Worm (Caenorhabditis elegans): ENCODE data around the gene gpa-12.

Gene gpa-12

DNA sequence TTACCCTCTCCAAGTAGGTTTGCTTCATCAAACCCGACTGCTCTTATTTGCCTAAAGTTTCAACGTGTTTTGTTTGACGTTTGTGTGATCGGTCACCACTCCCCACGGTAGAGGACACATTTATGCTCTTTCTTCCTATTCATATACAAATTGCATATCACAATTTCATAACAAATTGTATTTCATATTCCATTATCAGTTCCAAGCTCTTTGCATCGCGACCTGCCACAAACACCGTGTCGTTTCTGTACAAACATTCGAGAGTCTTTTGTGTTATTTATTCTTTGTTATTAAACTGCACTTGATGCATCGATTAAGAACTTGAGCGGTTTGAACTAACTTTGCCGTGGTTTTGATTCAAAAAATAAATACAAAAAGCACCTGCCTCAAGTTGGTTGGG is 33.3 kb upstream of the gpa-12 start:
- TF ChIP-seq ceh-18 (tag; optimal IDR thresholded peaks at IDR 0.05): no peak
- no peak for TF ChIP-seq madf-2 (tag; optimal IDR thresholded peaks at IDR 0.05)
- TF ChIP-seq tbx-7 (tag; optimal IDR thresholded peaks at IDR 0.05): no peak
- TF ChIP-seq sox-4 (tag; optimal IDR thresholded peaks at IDR 0.05): no peak
- TF ChIP-seq ets-4 (tag; optimal IDR thresholded peaks at IDR 0.05): no peak
- TF ChIP-seq K02D7.2 (tag; optimal IDR thresholded peaks at IDR 0.05): no peak
- no peak for TF ChIP-seq ceh-31 (tag; optimal IDR thresholded peaks at IDR 0.05)
- TF ChIP-seq ceh-19 (GFP tag; optimal IDR thresholded peaks at IDR 0.05): no peak
- TF ChIP-seq ceh-30 (tag; optimal IDR thresholded peaks at IDR 0.05): no peak
- no peak for TF ChIP-seq eyg-1 (tag; optimal IDR thresholded peaks at IDR 0.05)
- TF ChIP-seq fkh-6 (tag; optimal IDR thresholded peaks at IDR 0.05): no peak
- no peak for TF ChIP-seq ama-1 (optimal IDR thresholded peaks at IDR 0.05)
- TF ChIP-seq ceh-45 (GFP tag; IDR thresholded peaks at IDR 0.05): no peak
- TF ChIP-seq dve-1 (tag; optimal IDR thresholded peaks at IDR 0.05): no peak
- no peak for TF ChIP-seq pat-9 (tag; optimal IDR thresholded peaks at IDR 0.05)
- no peak for TF ChIP-seq ztf-16 (tag; optimal IDR thresholded peaks at IDR 0.05)

ce11 chrX:9212675-9213074 is 30.7 kb upstream of the gpa-12 start:
- TF ChIP-seq rnt-1 (tag; optimal IDR thresholded peaks at IDR 0.05): no peak
- no peak for TF ChIP-seq ceh-48 (tag; optimal IDR thresholded peaks at IDR 0.05)
- no peak for TF ChIP-seq dve-1 (tag; optimal IDR thresholded peaks at IDR 0.05)
- no peak for TF ChIP-seq fkh-6 (tag; optimal IDR thresholded peaks at IDR 0.05)
- no peak for TF ChIP-seq F13H6.1 (tag; optimal IDR thresholded peaks at IDR 0.05)
- no peak for TF ChIP-seq ceh-31 (tag; optimal IDR thresholded peaks at IDR 0.05)
- TF ChIP-seq elt-4 (tag; optimal IDR thresholded peaks at IDR 0.05): no peak
- TF ChIP-seq ceh-34 (tag; optimal IDR thresholded peaks at IDR 0.05): no peak
- TF ChIP-seq ceh-14 (tag; optimal IDR thresholded peaks at IDR 0.05): no peak
- no peak for TF ChIP-seq eyg-1 (tag; optimal IDR thresholded peaks at IDR 0.05)
- no peak for TF ChIP-seq ceh-24 (tag; optimal IDR thresholded peaks at IDR 0.05)
- no peak for TF ChIP-seq unc-86 (tag; optimal IDR thresholded peaks at IDR 0.05)
- TF ChIP-seq npax-4 (tag; optimal IDR thresholded peaks at IDR 0.05): no peak
- TF ChIP-seq unc-3 (GFP tag; conservative IDR thresholded peaks at IDR 0.05): no peak
- TF ChIP-seq unc-3 (tag; optimal IDR thresholded peaks at IDR 0.05): no peak
- no peak for TF ChIP-seq ceh-30 (tag; optimal IDR thresholded peaks at IDR 0.05)
- TF ChIP-seq madf-2 (tag; optimal IDR thresholded peaks at IDR 0.05): no peak
- no peak for TF ChIP-seq pat-9 (tag; optimal IDR thresholded peaks at IDR 0.05)

- TF ChIP-seq unc-86 (tag; optimal IDR thresholded peaks at IDR 0.05): no peak
- no peak for TF ChIP-seq pha-4 (tag; optimal IDR thresholded peaks at IDR 0.05)
- TF ChIP-seq elt-2 (tag; optimal IDR thresholded peaks at IDR 0.05): peak; percentile 88
Measured at ce11 chrX:9213873-9214341, 29.4 kb upstream of the gpa-12 start, which contains the start of gene C35B8.3. Gene C35B8.3, plus strand, starts transcription at chrX:9213923.

DNA sequence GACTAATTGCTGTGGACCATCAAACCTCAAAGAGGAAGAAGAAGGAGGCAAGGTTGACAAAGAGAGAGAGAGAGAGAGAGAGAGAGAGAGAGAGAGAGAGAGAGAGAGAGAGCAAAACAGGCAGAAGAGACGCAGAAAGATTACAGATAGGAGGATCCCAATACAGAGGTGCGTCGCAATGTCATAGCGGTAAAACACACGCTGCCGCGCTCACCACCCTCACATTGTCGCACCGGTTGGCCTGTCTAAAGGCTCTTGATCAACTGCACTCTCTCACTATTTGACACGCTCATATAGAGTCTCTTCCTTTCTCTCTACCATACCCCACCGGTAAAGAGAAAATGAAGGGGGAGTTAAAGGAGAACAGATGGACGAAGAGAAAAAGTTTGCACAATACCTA is 18.1 kb upstream of the gpa-12 start:
- TF ChIP-seq T23F11.4 (GFP tag; optimal IDR thresholded peaks at IDR 0.05) (peak; percentile 18), pag-3 (tag; optimal IDR thresholded peaks at IDR 0.05; ENCODE audit: borderline replicate concordance) (no peak), tbx-2 (tag; optimal IDR thresholded peaks at IDR 0.05) (peak; percentile 62), hlh-30 (tag; optimal IDR thresholded peaks at IDR 0.05; ENCODE audit: insufficient read depth) (peak; percentile 32), ets-4 (tag; optimal IDR thresholded peaks at IDR 0.05) (no peak), ztf-16 (tag; optimal IDR thresholded peaks at IDR 0.05) (peak; percentile 31), che-1 (tag; optimal IDR thresholded peaks at IDR 0.05) (peak; percentile 60), fkh-10 (GFP tag; optimal IDR thresholded peaks at IDR 0.05) (no peak), ceh-34 (tag; optimal IDR thresholded peaks at IDR 0.05) (peak; percentile 10), pha-2 (tag; optimal IDR thresholded peaks at IDR 0.05) (peak; percentile 60), pros-1 (tag; optimal IDR thresholded peaks at IDR 0.05) (no peak), K02D7.2 (tag; optimal IDR thresholded peaks at IDR 0.05) (no peak), ceh-9 (tag; optimal IDR thresholded peaks at IDR 0.05) (no peak), unc-55 (GFP tag; optimal IDR thresholded peaks at IDR 0.05) (peak; percentile 32), hlh-15 (tag; optimal IDR thresholded peaks at IDR 0.05) (no peak), sox-4 (tag; optimal IDR thresholded peaks at IDR 0.05) (no peak), ceh-31 (tag; optimal IDR thresholded peaks at IDR 0.05) (peak; percentile 61), ceh-19 (GFP tag; optimal IDR thresholded peaks at IDR 0.05) (peak; percentile 1), ceh-18 (tag; optimal IDR thresholded peaks at IDR 0.05) (peak; percentile 11), hlh-8 (tag; optimal IDR thresholded peaks at IDR 0.05) (no peak), sdc-2 (tag; optimal IDR thresholded peaks at IDR 0.05) (peak; percentile 73), pax-1 (tag; optimal IDR thresholded peaks at IDR 0.05) (peak; percentile 1), elt-2 (tag; optimal IDR thresholded peaks at IDR 0.05) (peak; percentile 57), ceh-6 (GFP tag; optimal IDR thresholded peaks at IDR 0.05) (no peak), ceh-14 (tag; optimal IDR thresholded peaks at IDR 0.05) (no peak), ref-2 (tag; optimal IDR thresholded peaks at IDR 0.05) (peak; percentile 52), nhr-232 (tag; optimal IDR thresholded peaks at IDR 0.05) (no peak), nfya-1 (tag; optimal IDR thresholded peaks at IDR 0.05) (peak; percentile 46)

Data from whole organism, late embryonic.